Fruit fly (Drosophila melanogaster): ENCODE results near the gene CG18418.

CG18418 gene

DNA sequence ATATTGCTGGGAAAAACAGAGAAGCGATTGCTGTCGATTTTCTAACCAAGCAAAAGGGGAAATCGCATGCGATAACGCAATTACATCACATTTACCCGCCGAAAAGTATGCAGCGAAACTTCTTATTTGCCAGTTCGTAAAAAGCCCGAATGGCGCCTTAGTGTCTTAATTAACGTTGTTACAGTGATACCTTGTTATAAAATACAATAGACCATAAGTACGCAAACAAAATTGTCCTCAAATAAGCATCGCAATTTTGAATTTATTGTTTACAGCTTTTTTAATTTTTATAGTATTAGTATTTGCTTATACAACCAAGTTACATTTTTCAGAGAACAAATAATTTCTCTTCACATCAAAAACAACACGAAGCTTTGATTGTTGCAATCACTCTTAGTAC lies 828 bp upstream of the CG18418 start (continued):
- TF ChIP-seq CG17385 (GFP tag; optimal IDR thresholded peaks at IDR 0.05) (no peak), CkIIα-i1 (GFP tag; IDR thresholded peaks at IDR 0.05) (no peak), pros (GFP tag; optimal IDR thresholded peaks at IDR 0.05) (no peak), CG1233 (GFP tag; optimal IDR thresholded peaks at IDR 0.05) (no peak), CG12942 (GFP tag; optimal IDR thresholded peaks at IDR 0.05) (no peak), H2.0 (GFP tag; IDR thresholded peaks at IDR 0.05) (0 out of 2 replicates have a peak, but pooled peaks have one; percentile 32), Bdp1 (GFP tag; optimal IDR thresholded peaks at IDR 0.05) (no peak), CG31224 (GFP tag; IDR thresholded peaks at IDR 0.05) (no peak), ATbp (GFP tag; optimal IDR thresholded peaks at IDR 0.05) (no peak), CG12769 (tag; optimal IDR thresholded peaks at IDR 0.05) (no peak), sob (GFP tag; IDR thresholded peaks at IDR 0.05) (peak; percentile 52; the same call in 1 of the 2 replicates), yki (optimal IDR thresholded peaks at IDR 0.05) (no peak), Sin3A (optimal IDR thresholded peaks at IDR 0.05) (no peak), Abd-B (GFP tag; optimal IDR thresholded peaks at IDR 0.05) (peak; percentile 10), Xbp1 (GFP tag; optimal IDR thresholded peaks at IDR 0.05) (peak; percentile 38), CG10366 (GFP tag; IDR thresholded peaks at IDR 0.05) (peak; percentile 61), Elba2 (GFP tag; optimal IDR thresholded peaks at IDR 0.05) (no peak), vnd (GFP tag; IDR thresholded peaks at IDR 0.05; ENCODE audit: partially characterized antibody) (no peak), otp (GFP tag; IDR thresholded peaks at IDR 0.05) (peak; percentile 71), insv (GFP tag; optimal IDR thresholded peaks at IDR 0.05) (no peak), Hmr (GFP tag; optimal IDR thresholded peaks at IDR 0.05) (no peak), Rfx (GFP tag; IDR thresholded peaks at IDR 0.05) (peak; percentile 58; the same call in 1 of the 2 replicates), Dbx (GFP tag; IDR thresholded peaks at IDR 0.05) (no peak), CG7963 (GFP tag; IDR thresholded peaks at IDR 0.05; ENCODE audit: partially characterized antibody) (no peak), Ptx1 (GFP tag; IDR thresholded peaks at IDR 0.05) (peak; percentile 54), CG34224 (GFP tag; IDR thresholded peaks at IDR 0.05; ENCODE audit: partially characterized antibody) (no peak), lola (GFP tag; optimal IDR thresholded peaks at IDR 0.05) (no peak), zfh2 (GFP tag; optimal IDR thresholded peaks at IDR 0.05) (no peak), Sox100B (GFP tag; optimal IDR thresholded peaks at IDR 0.05) (no peak), Opbp (GFP tag; IDR thresholded peaks at IDR 0.05; ENCODE audit: partially characterized antibody) (no peak), ERR (GFP tag; optimal IDR thresholded peaks at IDR 0.05) (no peak), NC2β (GFP tag; optimal IDR thresholded peaks at IDR 0.05) (peak; percentile 19), CG30020 (tag; optimal IDR thresholded peaks at IDR 0.05) (no peak), CG2875 (GFP tag; optimal IDR thresholded peaks at IDR 0.05) (no peak), CG11696 (GFP tag; IDR thresholded peaks at IDR 0.05) (0 out of 2 replicates have a peak, but pooled peaks have one; percentile 11), CG8290 (GFP tag; optimal IDR thresholded peaks at IDR 0.05) (no peak), CG8290 (tag; optimal IDR thresholded peaks at IDR 0.05) (peak in 1 of 2 experiments; percentile 41), D (optimal IDR thresholded peaks at IDR 0.05) (no peak), D (GFP tag; optimal IDR thresholded peaks at IDR 0.05) (no peak), tup (GFP tag; optimal IDR thresholded peaks at IDR 0.05) (no peak), zen2 (GFP tag; IDR thresholded peaks at IDR 0.05; ENCODE audit: partially characterized antibody) (no peak), NfI (GFP tag; optimal IDR thresholded peaks at IDR 0.05) (peak; percentile 0), CG12219 (GFP tag; optimal IDR thresholded peaks at IDR 0.05) (no peak), run (tag; optimal IDR thresholded peaks at IDR 0.05) (no peak), Max (GFP tag; optimal IDR thresholded peaks at IDR 0.05) (no peak), ara (GFP tag; IDR thresholded peaks at IDR 0.05) (no peak), odd (GFP tag; optimal IDR thresholded peaks at IDR 0.05) (no peak), CG34422 (GFP tag; IDR thresholded peaks at IDR 0.05) (no peak), pita (GFP tag; optimal IDR thresholded peaks at IDR 0.05) (no peak), trh (GFP tag; optimal IDR thresholded peaks at IDR 0.05) (no peak), wor (GFP tag; IDR thresholded peaks at IDR 0.05) (no peak), CG4360 (GFP tag; IDR thresholded peaks at IDR 0.05) (no peak), CG8478 (optimal IDR thresholded peaks at IDR 0.05) (no peak)
